Fruit fly (Drosophila melanogaster) S2 (cell line): Measurements from ENCODE around the gene DIP-iota.

ENCODE experiments used
- CG8478 ChIP-seq: fragments of >200 bp; optimal IDR thresholded peaks from 2 replicates; lab custom pipeline; 2018
- CTCF ChIP-seq, 2 experiments: fragments of >200 bp; optimal IDR thresholded peaks; 2 replicates each; lab custom pipeline; 2018

The DIP-iota gene

DNA sequence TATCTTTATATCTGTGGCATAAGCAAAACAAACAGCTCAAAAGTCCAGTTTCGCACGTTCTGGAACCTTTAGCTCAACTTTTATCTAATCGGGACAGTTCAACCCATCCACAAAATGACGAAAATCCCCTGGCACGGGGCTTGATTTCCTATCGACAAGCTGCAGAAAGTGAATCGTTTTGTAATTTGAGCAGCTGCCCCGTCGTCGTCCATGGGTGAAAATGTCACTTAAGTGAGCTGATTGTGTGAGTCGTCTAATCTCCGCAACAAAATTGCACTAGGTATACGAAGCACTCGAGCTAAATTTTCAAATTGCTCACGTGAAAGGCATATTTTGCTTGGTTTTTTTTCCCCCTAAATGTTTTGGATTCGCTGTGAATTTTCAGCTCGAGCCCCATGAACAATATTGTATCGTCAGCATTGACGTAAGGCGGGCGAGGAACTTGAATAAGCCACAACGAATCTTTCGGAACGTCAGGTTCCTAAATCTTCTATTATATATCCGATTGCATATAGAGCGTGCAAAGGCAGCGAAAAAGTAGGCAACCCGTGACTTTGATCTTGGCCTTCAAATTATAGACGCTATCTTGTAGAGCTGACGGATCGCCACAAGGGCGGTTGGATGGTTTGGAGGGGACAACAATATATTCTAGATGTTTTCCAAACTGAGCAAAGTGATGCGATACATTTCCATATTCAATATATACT is 7.1 kb downstream of the DIP-iota start:
- no peak for TF ChIP-seq CTCF (optimal IDR thresholded peaks at IDR 0.05; lab: Kevin White, UChicago)
- TF ChIP-seq CG8478 (lab: Kevin White, UChicago), result no peak

DNA sequence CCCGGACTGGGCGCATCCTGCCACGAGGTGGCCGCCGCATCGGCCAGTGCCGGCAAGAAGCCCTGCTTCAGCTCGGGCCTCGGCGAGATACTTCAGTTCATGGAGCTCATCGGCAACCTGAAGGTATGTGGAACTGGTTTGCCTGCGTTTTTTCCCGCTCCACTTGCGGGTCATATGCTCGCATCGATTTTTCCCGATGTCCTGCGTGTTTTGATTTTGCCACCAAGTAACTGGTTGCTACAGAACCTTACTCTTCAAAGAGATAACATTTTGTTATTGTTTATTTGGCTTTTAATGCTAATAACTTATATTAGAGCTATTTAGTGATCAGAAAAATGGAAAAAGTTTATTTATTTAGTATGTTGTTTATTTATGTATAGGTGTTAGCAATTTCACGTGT is 8.3 kb downstream of the DIP-iota start:
- TF ChIP-seq CTCF (optimal IDR thresholded peaks at IDR 0.05; lab: Kevin White, UChicago), result no peak
- no peak for TF ChIP-seq CG8478 (lab: Kevin White, UChicago)

DNA sequence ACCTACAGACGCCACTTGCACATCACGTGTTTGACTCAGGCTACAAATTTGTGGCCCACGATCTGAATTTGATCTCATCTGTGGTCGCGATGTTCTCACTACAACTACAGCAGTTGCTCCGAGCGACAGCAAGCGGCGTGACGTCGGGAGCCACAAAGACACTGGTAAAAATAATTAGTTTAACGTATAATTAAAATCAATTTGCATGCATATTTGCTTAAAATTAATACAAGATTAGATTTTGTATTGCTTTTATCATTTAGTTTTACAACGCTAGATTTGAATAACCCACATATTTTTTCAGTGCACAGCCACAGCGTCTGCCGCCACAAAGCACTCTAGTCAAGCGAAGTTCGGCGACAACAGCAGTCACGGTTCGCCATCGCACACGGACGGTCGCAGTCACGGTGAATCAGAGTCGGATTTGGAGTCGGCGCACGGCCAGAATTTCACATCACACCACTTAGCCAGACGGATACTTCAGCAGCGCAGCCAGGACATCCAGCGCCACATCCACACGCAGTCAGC is 9.0 kb downstream of the DIP-iota start:
- TF ChIP-seq CTCF (optimal IDR thresholded peaks at IDR 0.05; lab: Kevin White, UChicago) (no peak), CG8478 (lab: Kevin White, UChicago) (no peak)

DNA sequence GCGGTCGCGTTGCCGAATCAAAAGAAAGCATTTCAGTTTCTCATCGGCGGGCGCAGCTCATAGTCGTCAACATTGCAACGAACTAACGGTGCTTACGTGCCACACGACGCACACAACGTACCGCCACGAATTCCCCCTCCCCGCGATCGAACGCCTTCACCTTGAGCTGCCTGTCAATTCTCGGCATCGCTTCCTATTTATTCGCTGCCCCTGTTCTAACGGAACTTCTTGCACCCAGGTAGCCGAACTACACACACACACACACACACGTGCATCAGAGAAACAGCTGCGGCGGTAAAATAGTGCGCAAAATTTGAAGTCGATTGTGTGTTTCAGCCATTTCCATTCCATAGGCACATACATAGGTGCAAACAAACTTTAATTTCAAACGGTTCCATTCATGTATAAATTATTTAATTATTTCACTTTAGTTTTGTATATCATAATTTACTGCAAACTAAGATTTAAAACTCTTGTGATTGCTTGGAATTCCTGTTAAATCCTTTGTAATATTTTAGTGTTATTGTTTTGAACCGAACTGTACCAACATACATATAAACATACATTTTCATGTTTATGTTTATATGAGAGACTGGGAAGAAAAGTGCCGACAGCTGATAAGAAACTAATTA is 10.0 kb downstream of the DIP-iota start:
- TF ChIP-seq CTCF (optimal IDR thresholded peaks at IDR 0.05; lab: Kevin White, UChicago) (no peak), CG8478 (lab: Kevin White, UChicago) (no peak)

dm6 chr2L:6610683-6611373 is 10.7 kb downstream of the DIP-iota start, which contains the start of gene CG11050:
CG11050 (plus strand) TSS chr2L:6611011.
- TF ChIP-seq CG8478 (lab: Kevin White, UChicago), result no peak
- peak; percentile 71 to 72 for TF ChIP-seq CTCF (optimal IDR thresholded peaks at IDR 0.05; lab: Kevin White, UChicago)

- no peak for TF ChIP-seq CG8478 (lab: Kevin White, UChicago)
- TF ChIP-seq CTCF (optimal IDR thresholded peaks at IDR 0.05; lab: Kevin White, UChicago), result no peak
Measured at dm6 chr2L:6601018-6601505, 20.4 kb downstream of the DIP-iota start, which contains the start of gene Dpp10. Dpp10 (minus strand) TSS chr2L:6601068.

- TF ChIP-seq CG8478 (lab: Kevin White, UChicago) (no peak), CTCF (optimal IDR thresholded peaks at IDR 0.05; lab: Kevin White, UChicago) (no peak)
Measured at dm6 chr2L:6595027-6595426, 26.5 kb downstream of the DIP-iota start.

dm6 chr2L:6584346-6584745 is 37.2 kb downstream of the DIP-iota start:
- TF ChIP-seq CG8478 (lab: Kevin White, UChicago), result no peak
- TF ChIP-seq CTCF (optimal IDR thresholded peaks at IDR 0.05; lab: Kevin White, UChicago), result peak; percentile 61 to 68

DNA sequence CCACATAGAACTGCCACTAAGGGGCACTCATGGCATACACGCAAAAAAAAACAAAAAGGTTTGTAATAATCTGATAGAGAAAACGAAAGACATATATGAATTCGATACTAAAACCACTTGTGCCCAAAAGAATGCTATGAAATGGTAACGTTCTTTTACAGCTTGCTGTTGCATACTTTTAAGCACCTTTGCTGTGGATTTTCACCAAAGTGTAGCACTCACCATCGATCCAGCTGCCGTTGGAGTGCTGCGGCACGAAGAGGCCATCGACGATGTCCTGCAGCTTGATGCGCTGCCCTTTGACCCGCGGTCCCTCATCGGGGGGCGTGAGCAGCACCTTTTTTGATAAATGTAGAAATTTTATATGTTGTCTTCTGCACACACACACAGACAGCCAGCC is 42.5 kb downstream of the DIP-iota start:
- no peak for TF ChIP-seq CTCF (optimal IDR thresholded peaks at IDR 0.05; lab: Kevin White, UChicago)
- TF ChIP-seq CG8478 (lab: Kevin White, UChicago), result no peak
